Fruit fly (Drosophila melanogaster): ENCODE data around the gene CG8379.
A peak's percentile ranks its signal among the peaks of the same experiment; 100 is the strongest.

CG8379 gene

dm6 chr3R:8823761-8824499 is at the start of gene CG8379, which contains the start of gene IscU:
Gene CG8379, plus strand, starts transcription at chr3R:8824411.
Gene IscU, minus strand, starts transcription at chr3R:8824177.
- TF ChIP-seq Snoo (tag; optimal IDR thresholded peaks at IDR 0.05): no peak
- TF ChIP-seq CG32121 (GFP tag; IDR thresholded peaks at IDR 0.05): no peak
- no peak for TF ChIP-seq gl (tag; optimal IDR thresholded peaks at IDR 0.05)
- TF ChIP-seq EcR (GFP tag; optimal IDR thresholded peaks at IDR 0.05): no peak
- TF ChIP-seq Pif1A (GFP tag; optimal IDR thresholded peaks at IDR 0.05): no peak
- no peak for TF ChIP-seq CG12605 (GFP tag; IDR thresholded peaks at IDR 0.05)
- TF ChIP-seq CG8301 (tag; optimal IDR thresholded peaks at IDR 0.05): no peak
- TF ChIP-seq Pif1B (GFP tag; optimal IDR thresholded peaks at IDR 0.05): no peak
- no peak for TF ChIP-seq CG15710 (tag; optimal IDR thresholded peaks at IDR 0.05)
- no peak for TF ChIP-seq CG9948 (tag; optimal IDR thresholded peaks at IDR 0.05)
- no peak for TF ChIP-seq CG14655 (GFP tag; optimal IDR thresholded peaks at IDR 0.05)
- TF ChIP-seq CG13204 (GFP tag; optimal IDR thresholded peaks at IDR 0.05): no peak
- TF ChIP-seq CG10348 (GFP tag; IDR thresholded peaks at IDR 0.05): no peak
- TF ChIP-seq rn (GFP tag; IDR thresholded peaks at IDR 0.05): no peak

- TF ChIP-seq CG4496 (GFP tag; IDR thresholded peaks at IDR 0.05) (no peak), Snoo (tag; optimal IDR thresholded peaks at IDR 0.05) (no peak)
Observed at dm6 chr3R:8779823-8780222, 44.4 kb upstream of the CG8379 start, which contains the start of gene CG33191. Gene CG33191, minus strand, starts transcription at chr3R:8779923.

dm6 chr3R:8780689-8781088 is 43.5 kb upstream of the CG8379 start, which contains the start of gene CG33189:
Gene CG33189, minus strand, starts transcription at chr3R:8780789.
- TF ChIP-seq CG32121 (GFP tag; IDR thresholded peaks at IDR 0.05) (no peak), CG34367 (tag; optimal IDR thresholded peaks at IDR 0.05) (no peak), CG10348 (GFP tag; IDR thresholded peaks at IDR 0.05) (no peak), gl (tag; optimal IDR thresholded peaks at IDR 0.05) (no peak), rn (GFP tag; IDR thresholded peaks at IDR 0.05) (no peak), CG14655 (GFP tag; optimal IDR thresholded peaks at IDR 0.05) (no peak), D1 (tag; optimal IDR thresholded peaks at IDR 0.05) (no peak)

dm6 chr3R:8784788-8785187 is 39.4 kb upstream of the CG8379 start:
- TF ChIP-seq EcR (GFP tag; optimal IDR thresholded peaks at IDR 0.05) (no peak), CG32121 (GFP tag; IDR thresholded peaks at IDR 0.05) (peak; percentile 80), CG8301 (tag; optimal IDR thresholded peaks at IDR 0.05) (no peak), CG17806 (tag; optimal IDR thresholded peaks at IDR 0.05) (no peak), Pif1A (GFP tag; optimal IDR thresholded peaks at IDR 0.05) (no peak), rn (GFP tag; IDR thresholded peaks at IDR 0.05) (peak; percentile 47; the same call in 1 of the 2 replicates), CG34367 (tag; optimal IDR thresholded peaks at IDR 0.05) (no peak), CG4496 (GFP tag; IDR thresholded peaks at IDR 0.05) (peak; percentile 85), Pif1B (GFP tag; optimal IDR thresholded peaks at IDR 0.05) (no peak), fd96Ca (GFP tag; IDR thresholded peaks at IDR 0.05) (peak; percentile 62; the same call in 2 of the 3 replicates), CG10348 (GFP tag; IDR thresholded peaks at IDR 0.05) (peak; percentile 10; the same call in 1 of the 2 replicates), gl (tag; optimal IDR thresholded peaks at IDR 0.05) (no peak), CG8159 (tag; optimal IDR thresholded peaks at IDR 0.05) (no peak), Snoo (tag; optimal IDR thresholded peaks at IDR 0.05) (no peak), Ets98B (GFP tag; IDR thresholded peaks at IDR 0.05) (peak; percentile 73), CG12605 (GFP tag; IDR thresholded peaks at IDR 0.05) (0 out of 2 replicates have a peak, but pooled peaks have one; percentile 24), CG13204 (GFP tag; optimal IDR thresholded peaks at IDR 0.05) (no peak), CG9948 (tag; optimal IDR thresholded peaks at IDR 0.05) (no peak), D1 (tag; optimal IDR thresholded peaks at IDR 0.05) (no peak), CG14655 (GFP tag; optimal IDR thresholded peaks at IDR 0.05) (no peak), CG15710 (tag; optimal IDR thresholded peaks at IDR 0.05) (no peak)

- TF ChIP-seq CG12605 (GFP tag; IDR thresholded peaks at IDR 0.05): no peak
- TF ChIP-seq EcR (GFP tag; optimal IDR thresholded peaks at IDR 0.05): peak; percentile 82
- 0 out of 3 replicates have a peak, but pooled peaks have one; percentile 23 for TF ChIP-seq CG4496 (GFP tag; IDR thresholded peaks at IDR 0.05)
Observed at dm6 chr3R:8785451-8785850, 38.8 kb upstream of the CG8379 start.

- TF ChIP-seq rn (GFP tag; IDR thresholded peaks at IDR 0.05) (no peak), CG14655 (GFP tag; optimal IDR thresholded peaks at IDR 0.05) (peak; percentile 75), Ets98B (GFP tag; IDR thresholded peaks at IDR 0.05) (no peak), EcR (GFP tag; optimal IDR thresholded peaks at IDR 0.05) (no peak), CG34367 (tag; optimal IDR thresholded peaks at IDR 0.05) (no peak), Pif1B (GFP tag; optimal IDR thresholded peaks at IDR 0.05) (no peak), Snoo (tag; optimal IDR thresholded peaks at IDR 0.05) (no peak), fd96Ca (GFP tag; IDR thresholded peaks at IDR 0.05) (no peak), gl (tag; optimal IDR thresholded peaks at IDR 0.05) (peak; percentile 8), D1 (tag; optimal IDR thresholded peaks at IDR 0.05) (no peak), CG8159 (tag; optimal IDR thresholded peaks at IDR 0.05) (no peak), CG13204 (GFP tag; optimal IDR thresholded peaks at IDR 0.05) (no peak), CG10348 (GFP tag; IDR thresholded peaks at IDR 0.05) (no peak), Pif1A (GFP tag; optimal IDR thresholded peaks at IDR 0.05) (no peak), CG9948 (tag; optimal IDR thresholded peaks at IDR 0.05) (no peak), CG32121 (GFP tag; IDR thresholded peaks at IDR 0.05) (no peak), CG8301 (tag; optimal IDR thresholded peaks at IDR 0.05) (no peak), CG15710 (tag; optimal IDR thresholded peaks at IDR 0.05) (no peak)
Observed at dm6 chr3R:8787538-8788282, 36.5 kb upstream of the CG8379 start.

Measured in whole organism, pupa.